Worm (Caenorhabditis elegans): ENCODE data around the gene piki-1.

piki-1 gene

ce11 chrX:15188986-15189675 lies 57.1 kb downstream of the piki-1 start:
- TF ChIP-seq mep-1 (tag; optimal IDR thresholded peaks at IDR 0.05) (peak; percentile 60), dmd-6 (GFP tag; IDR thresholded peaks at IDR 0.05) (peak; percentile 38), daf-12 (tag; optimal IDR thresholded peaks at IDR 0.05) (no peak), nhr-42 (GFP tag; IDR thresholded peaks at IDR 0.05) (no peak), zfp-2 (tag; optimal IDR thresholded peaks at IDR 0.05) (no peak), lin-13 (GFP tag; optimal IDR thresholded peaks at IDR 0.05) (no peak), tra-1 (GFP tag; IDR thresholded peaks at IDR 0.05) (no peak), madf-9 (GFP tag; conservative IDR thresholded peaks at IDR 0.05) (no peak), nhr-28 (tag; optimal IDR thresholded peaks at IDR 0.05) (no peak), F44E2.7 (GFP tag; IDR thresholded peaks at IDR 0.05) (no peak), vab-7 (GFP tag; IDR thresholded peaks at IDR 0.05) (0 out of 2 replicates have a peak, but pooled peaks have one; percentile 12), ama-1 (optimal IDR thresholded peaks at IDR 0.05) (no peak), F49E8.2 (tag; optimal IDR thresholded peaks at IDR 0.05; ENCODE audit: borderline replicate concordance) (no peak), mxl-3 (GFP tag; optimal IDR thresholded peaks at IDR 0.05) (no peak), php-3 (GFP tag; IDR thresholded peaks at IDR 0.05) (no peak), F10B5.3 (tag; optimal IDR thresholded peaks at IDR 0.05) (no peak), cey-2 (tag; optimal IDR thresholded peaks at IDR 0.05; ENCODE audit: borderline replicate concordance, insufficient read depth) (no peak), arid-1 (GFP tag; conservative IDR thresholded peaks at IDR 0.05) (no peak), lin-39 (tag; optimal IDR thresholded peaks at IDR 0.05) (no peak), nhr-237 (tag; optimal IDR thresholded peaks at IDR 0.05) (no peak), mes-2 (tag; optimal IDR thresholded peaks at IDR 0.05; ENCODE audit: poor library complexity, severe bottlenecking) (peak; percentile 33), ztf-11 (tag; optimal IDR thresholded peaks at IDR 0.05) (no peak), ceh-82 (tag; optimal IDR thresholded peaks at IDR 0.05) (no peak), dmd-9 (GFP tag; IDR thresholded peaks at IDR 0.05) (no peak), snpc-1.2 (GFP tag; IDR thresholded peaks at IDR 0.05) (no peak), nhr-111 (GFP tag; optimal IDR thresholded peaks at IDR 0.05) (no peak), rbr-2 (tag; optimal IDR thresholded peaks at IDR 0.05) (peak; percentile 74), attf-4 (tag; optimal IDR thresholded peaks at IDR 0.05) (no peak), lin-1 (GFP tag; IDR thresholded peaks at IDR 0.05) (no peak), mdl-1 (tag; optimal IDR thresholded peaks at IDR 0.05) (peak in 1 of 2 experiments; percentile 21), F26F4.8 (GFP tag; conservative IDR thresholded peaks at IDR 0.05) (no peak), lir-3 (tag; optimal IDR thresholded peaks at IDR 0.05) (no peak), nhr-77 (tag; optimal IDR thresholded peaks at IDR 0.05) (no peak), aly-2 (tag; optimal IDR thresholded peaks at IDR 0.05) (no peak), lim-7 (GFP tag; IDR thresholded peaks at IDR 0.05) (peak; percentile 37; the same call in 1 of the 2 replicates), ceh-44 (GFP tag; IDR thresholded peaks at IDR 0.05) (no peak), skn-1 (tag; optimal IDR thresholded peaks at IDR 0.05) (no peak), dpl-1 (GFP tag; optimal IDR thresholded peaks at IDR 0.05) (no peak), daf-19 (GFP tag; conservative IDR thresholded peaks at IDR 0.05) (no peak), lsy-2 (tag; optimal IDR thresholded peaks at IDR 0.05) (peak; percentile 17 to 30), lin-15B (tag; optimal IDR thresholded peaks at IDR 0.05) (no peak), dve-1 (tag; optimal IDR thresholded peaks at IDR 0.05; ENCODE audit: insufficient read depth) (no peak), Y105C5A.15 (GFP tag; IDR thresholded peaks at IDR 0.05) (no peak), unc-62 (GFP tag; optimal IDR thresholded peaks at IDR 0.05 in 1 of 2) (peak in 1 of 2 experiments; percentile 98), unc-62 (tag; optimal IDR thresholded peaks at IDR 0.05) (no peak), hif-1 (tag; optimal IDR thresholded peaks at IDR 0.05) (peak in 1 of 2 experiments; percentile 28), R02D3.7 (tag; optimal IDR thresholded peaks at IDR 0.05) (no peak), T26A8.4 (GFP tag; IDR thresholded peaks at IDR 0.05) (no peak), dmd-8 (GFP tag; IDR thresholded peaks at IDR 0.05) (no peak), saeg-2 (GFP tag; IDR thresholded peaks at IDR 0.05) (no peak), nhr-102 (tag; optimal IDR thresholded peaks at IDR 0.05) (no peak)

Data from whole organism, L4 larva.